Worm (Caenorhabditis elegans): ENCODE measurements around the gene srd-55.
"Not testable (repeated sequence)": the region's sequence is repeated elsewhere in the genome, so short reads cannot be mapped to it uniquely, and the experiment has no call there.

The srd-55 gene

DNA sequence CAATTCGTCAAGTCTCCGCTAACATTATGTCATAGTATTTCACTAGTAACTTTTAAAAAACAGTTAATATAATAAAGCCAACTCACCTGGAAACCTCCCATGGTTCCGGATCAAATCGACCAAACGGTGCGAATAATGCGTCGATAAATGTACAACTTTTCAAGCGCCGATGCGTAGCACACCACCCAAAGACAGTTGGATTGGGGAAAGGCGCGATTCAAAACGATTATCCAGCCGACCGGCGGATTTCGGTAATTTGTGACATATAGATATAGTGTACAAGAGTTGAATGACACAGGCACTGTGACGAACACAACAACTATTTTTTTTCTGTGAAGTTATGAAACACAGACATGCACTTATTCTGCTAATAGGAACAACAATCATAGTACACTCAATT lies 25.9 kb downstream of the srd-55 start, which contains the start of gene kcc-3:
TSS of gene kcc-3 (minus strand) at position 101 of the 400 bp plus-strand sequence.
- no peak for TF ChIP-seq dao-5 (tag; optimal IDR thresholded peaks at IDR 0.05)
- no peak for TF ChIP-seq W03F9.2 (tag; optimal IDR thresholded peaks at IDR 0.05)
- no peak for TF ChIP-seq him-1 (tag; optimal IDR thresholded peaks at IDR 0.05)

ce11 chrII:7434958-7435357 lies 26.7 kb downstream of the srd-55 start, which contains the start of gene K02A2.1:
K02A2.1 (plus strand) TSS chrII:7435258.
- not testable (repeated sequence) for TF ChIP-seq dao-5, W03F9.2, him-1 (tag; optimal IDR thresholded peaks at IDR 0.05)

DNA sequence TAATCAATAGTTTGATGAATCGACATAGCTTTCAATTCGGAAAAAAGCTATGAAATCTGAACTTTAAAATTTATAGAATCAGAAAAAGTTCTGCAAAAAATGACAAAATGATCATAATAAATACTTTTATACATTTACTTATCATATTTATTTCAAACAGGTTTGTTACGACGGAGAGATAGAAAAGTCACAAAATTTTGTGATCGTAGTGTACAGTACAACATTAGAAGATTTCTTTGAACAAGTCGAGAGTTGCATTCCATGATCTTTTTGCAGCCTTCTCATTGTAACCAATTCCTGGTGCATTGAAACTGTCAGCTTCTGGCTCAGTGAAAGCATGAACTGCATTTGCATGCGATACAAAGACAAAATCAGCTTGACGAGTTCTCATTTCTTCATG lies 47.9 kb downstream of the srd-55 start, which contains the start of gene D1022.3:
TSS of gene D1022.3 (minus strand) at position 101 of the 400 bp plus-strand sequence.
- no peak for TF ChIP-seq dao-5 (tag; optimal IDR thresholded peaks at IDR 0.05)
- no peak for TF ChIP-seq W03F9.2 (tag; optimal IDR thresholded peaks at IDR 0.05)
- TF ChIP-seq him-1 (tag; optimal IDR thresholded peaks at IDR 0.05), result no peak

DNA sequence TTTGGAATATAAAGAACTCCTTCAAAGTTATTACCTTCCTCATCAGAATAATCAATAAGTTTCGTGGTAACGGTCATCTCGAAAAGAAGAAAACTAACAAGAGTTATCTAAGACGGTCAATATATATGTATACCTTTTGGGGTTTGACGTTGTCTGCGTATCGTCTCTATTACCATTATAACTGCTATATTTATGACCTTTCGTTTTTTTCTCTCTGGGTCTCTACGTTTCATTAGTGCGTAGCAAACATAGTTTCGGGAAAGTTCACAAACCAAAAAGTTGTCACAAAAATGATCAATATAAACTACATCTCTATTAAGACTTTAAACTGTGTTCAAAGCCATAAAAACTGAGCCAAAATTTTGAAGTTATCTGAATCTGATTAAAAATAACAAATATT lies 48.9 kb downstream of the srd-55 start, which contains the start of gene D1022.4:
TSS of gene D1022.4 (minus strand) at position 83 of the 400 bp plus-strand sequence.
- TF ChIP-seq him-1 (tag; optimal IDR thresholded peaks at IDR 0.05) (no peak), W03F9.2 (tag; optimal IDR thresholded peaks at IDR 0.05) (no peak), dao-5 (tag; optimal IDR thresholded peaks at IDR 0.05) (no peak)

- no peak for TF ChIP-seq W03F9.2 (tag; optimal IDR thresholded peaks at IDR 0.05)
- no peak for TF ChIP-seq him-1 (tag; optimal IDR thresholded peaks at IDR 0.05)
- no peak for TF ChIP-seq dao-5 (tag; optimal IDR thresholded peaks at IDR 0.05)
Observed at ce11 chrII:7458706-7459105, 50.4 kb downstream of the srd-55 start, which contains the start of gene D1022.5. D1022.5 (minus strand) TSS chrII:7458806.

DNA sequence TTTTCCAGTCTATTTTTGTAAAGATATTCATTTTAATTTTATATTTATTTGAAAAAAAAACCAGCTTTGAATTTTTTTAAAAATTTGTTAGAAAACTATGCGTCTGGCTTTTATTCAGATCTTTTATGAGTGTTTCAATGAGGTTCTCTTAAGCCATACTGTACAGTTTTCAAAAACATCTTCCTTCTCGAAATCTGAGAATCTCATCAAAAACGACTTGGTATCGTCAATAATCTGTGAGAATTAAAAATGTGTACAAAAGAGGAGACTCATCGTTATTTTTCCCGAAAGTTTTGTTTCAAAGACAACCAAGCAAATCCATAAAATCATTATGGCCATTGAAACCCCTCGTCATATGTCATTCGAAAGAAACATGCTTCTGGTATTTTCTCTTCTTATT lies 50.9 kb downstream of the srd-55 start, which contains the start of gene D1022.2:
TSS of gene D1022.2 (plus strand) at position 301 of the 400 bp plus-strand sequence.
- TF ChIP-seq W03F9.2 (tag; optimal IDR thresholded peaks at IDR 0.05), result no peak

Data from whole organism, L4/young adult.